Worm (Caenorhabditis elegans): Measurements from ENCODE around the gene mans-2.
A peak's percentile ranks its signal among the peaks of the same experiment; 100 is the strongest.

mans-2 gene

DNA sequence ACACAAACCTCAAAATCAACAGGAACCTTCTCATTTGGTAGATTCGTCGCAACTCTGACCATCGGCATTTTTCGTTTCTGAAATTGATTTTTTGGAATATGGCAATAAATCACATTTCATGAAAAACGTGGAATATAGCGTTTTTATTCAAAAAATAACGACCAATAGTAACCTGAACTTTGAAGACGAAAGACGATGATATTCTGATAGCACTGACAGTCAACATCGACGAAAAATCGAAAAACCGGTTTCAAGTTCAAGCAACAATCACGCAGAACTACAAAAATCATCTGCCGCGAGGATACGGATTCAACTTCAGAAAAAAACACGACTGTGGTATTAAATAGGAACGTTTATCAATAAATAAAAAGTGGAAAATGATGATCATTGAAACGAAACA lies 7.1 kb downstream of the mans-2 start, which contains the start of gene mif-2:
Gene mif-2, minus strand, starts transcription at position 281 of the 400 bp plus-strand sequence.
- TF ChIP-seq nhr-11 (tag; optimal IDR thresholded peaks at IDR 0.05) (no peak), nhr-21 (tag; optimal IDR thresholded peaks at IDR 0.05) (peak; percentile 3), lsy-2 (tag; optimal IDR thresholded peaks at IDR 0.05) (no peak), nhr-25 (tag; optimal IDR thresholded peaks at IDR 0.05) (peak; percentile 10), nhr-129 (tag; optimal IDR thresholded peaks at IDR 0.05) (no peak), lin-13 (GFP tag; optimal IDR thresholded peaks at IDR 0.05) (peak; percentile 5), mbf-1 (tag; optimal IDR thresholded peaks at IDR 0.05) (no peak), crh-2 (tag; optimal IDR thresholded peaks at IDR 0.05) (peak; percentile 4), nhr-77 (tag; optimal IDR thresholded peaks at IDR 0.05) (no peak)

ce11 chrV:11976734-11977133 lies 8.6 kb downstream of the mans-2 start:
- TF ChIP-seq fos-1 (tag; optimal IDR thresholded peaks at IDR 0.05) (peak; percentile 43), sma-9 (GFP tag; optimal IDR thresholded peaks at IDR 0.05) (peak; percentile 6), sma-9 (tag; optimal IDR thresholded peaks at IDR 0.05) (no peak), crh-2 (tag; optimal IDR thresholded peaks at IDR 0.05) (peak; percentile 31), elt-1 (tag; optimal IDR thresholded peaks at IDR 0.05) (no peak)

- TF ChIP-seq F13H6.1 (tag; optimal IDR thresholded peaks at IDR 0.05) (peak; percentile 51), fos-1 (tag; optimal IDR thresholded peaks at IDR 0.05) (peak; percentile 37), sma-9 (GFP tag; optimal IDR thresholded peaks at IDR 0.05) (peak; percentile 69), sma-9 (tag; optimal IDR thresholded peaks at IDR 0.05) (no peak), nhr-25 (tag; optimal IDR thresholded peaks at IDR 0.05) (no peak), crh-2 (tag; optimal IDR thresholded peaks at IDR 0.05) (peak; percentile 54)
Measured at ce11 chrV:11975233-11975632, 10.1 kb downstream of the mans-2 start, which contains the start of gene cpr-1. cpr-1 (plus strand) TSS chrV:11975551.

DNA sequence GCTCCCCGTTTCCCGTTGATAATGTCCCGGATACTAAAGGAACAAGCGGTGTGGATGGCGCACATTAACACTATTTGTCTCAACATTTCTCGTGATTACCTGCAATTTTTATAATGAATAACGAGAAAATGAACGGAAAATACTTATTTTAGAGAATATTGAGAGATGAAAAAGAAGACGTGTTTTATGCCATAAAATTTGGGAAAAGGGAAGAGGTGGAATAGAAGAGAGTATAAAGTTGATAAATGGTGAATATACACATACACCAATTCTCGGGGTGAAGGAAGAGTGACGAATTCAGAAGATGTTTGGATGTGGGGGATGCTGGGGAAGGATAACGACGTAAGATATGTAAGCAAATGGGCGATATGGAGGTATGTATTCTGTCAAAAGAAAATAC lies 20.6 kb downstream of the mans-2 start, which contains the start of gene F58H1.7:
Gene F58H1.7, minus strand, starts transcription at position 101 of the 400 bp plus-strand sequence.
- TF ChIP-seq ztf-1 (GFP tag; conservative IDR thresholded peaks at IDR 0.05), result no peak
- TF ChIP-seq egl-27 (tag; optimal IDR thresholded peaks at IDR 0.05), result no peak
- TF ChIP-seq Y55F3AM.14 (GFP tag; optimal IDR thresholded peaks at IDR 0.05), result no peak
- no peak for TF ChIP-seq unc-39 (tag; optimal IDR thresholded peaks at IDR 0.05)
- no peak for TF ChIP-seq nhr-77 (tag; optimal IDR thresholded peaks at IDR 0.05)
- TF ChIP-seq aly-2 (tag; optimal IDR thresholded peaks at IDR 0.05), result no peak
- TF ChIP-seq R02D3.7 (tag; optimal IDR thresholded peaks at IDR 0.05), result no peak
- TF ChIP-seq mdl-1 (tag; optimal IDR thresholded peaks at IDR 0.05), result no peak
- TF ChIP-seq unc-62 (GFP tag; optimal IDR thresholded peaks at IDR 0.05), result no peak
- no peak for TF ChIP-seq mab-5 (tag; optimal IDR thresholded peaks at IDR 0.05)

DNA sequence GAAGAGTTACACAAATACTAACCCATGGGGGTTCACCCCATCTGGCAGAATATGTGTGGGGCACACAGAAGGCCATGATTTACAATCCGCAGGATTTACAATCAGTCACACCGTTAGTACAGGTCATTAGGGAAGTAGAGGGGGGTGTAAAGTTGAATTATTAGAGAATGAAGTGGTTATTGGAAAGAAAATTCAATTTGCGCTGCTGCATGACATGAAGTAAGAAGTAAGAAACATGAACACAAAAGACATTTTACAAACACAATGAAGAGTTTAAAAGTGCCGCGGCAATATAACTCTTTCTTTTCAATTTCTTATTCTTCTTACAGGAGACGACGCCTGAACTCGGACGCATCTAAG lies 24.5 kb downstream of the mans-2 start:
- TF ChIP-seq ceh-16 (tag; optimal IDR thresholded peaks at IDR 0.05), result no peak
- no peak for TF ChIP-seq ztf-4 (tag; optimal IDR thresholded peaks at IDR 0.05)
- no peak for TF ChIP-seq sem-4 (tag; optimal IDR thresholded peaks at IDR 0.05)
- no peak for TF ChIP-seq C34F6.9 (tag; optimal IDR thresholded peaks at IDR 0.05)
- TF ChIP-seq snpc-4 (tag; optimal IDR thresholded peaks at IDR 0.05), result no peak
- TF ChIP-seq nhr-237 (tag; optimal IDR thresholded peaks at IDR 0.05), result no peak
- TF ChIP-seq nhr-10 (tag; optimal IDR thresholded peaks at IDR 0.05), result no peak
- TF ChIP-seq ceh-82 (tag; optimal IDR thresholded peaks at IDR 0.05), result no peak
- TF ChIP-seq nhr-129 (tag; optimal IDR thresholded peaks at IDR 0.05), result no peak
- no peak for TF ChIP-seq sma-3 (GFP tag; optimal IDR thresholded peaks at IDR 0.05)
- TF ChIP-seq peb-1 (tag; optimal IDR thresholded peaks at IDR 0.05), result no peak
- TF ChIP-seq lin-39 (tag; optimal IDR thresholded peaks at IDR 0.05), result no peak
- TF ChIP-seq nhr-6 (tag; optimal IDR thresholded peaks at IDR 0.05), result no peak
- TF ChIP-seq sma-9 (GFP tag; optimal IDR thresholded peaks at IDR 0.05), result no peak
- TF ChIP-seq sma-9 (tag; optimal IDR thresholded peaks at IDR 0.05), result no peak
